Worm (Caenorhabditis elegans) whole organism, L1 larva: ENCODE results near the gene W02B12.13.

Experiments used
- blmp-1 ChIP-seq: fragments of 150-350 bp; optimal IDR thresholded peaks from 2 replicates; lab custom pipeline; 2014; ENCODE audit warnings: missing biosample characterization, missing genetic modification characterization
- ceh-63 ChIP-seq: fragments of 200-800 bp; sonication (Bioruptor generic); optimal IDR thresholded peaks from 2 replicates; lab custom pipeline; 2018; ENCODE audit warnings: mild to moderate bottlenecking, missing genetic modification characterization, missing compliant biosample characterization
- ceh-8 ChIP-seq: fragments of 200-800 bp; sonication (Bioruptor generic); optimal IDR thresholded peaks from 2 replicates; lab custom pipeline; 2018; ENCODE audit warnings: mild to moderate bottlenecking, missing genetic modification characterization, moderate library complexity, missing compliant biosample characterization
- ceh-82 ChIP-seq, 3 experiments: fragments of 150-350 bp in 1 of 3; sonication (generic microtip) in 2 of 3; optimal IDR thresholded peaks; 2 replicates each; lab custom pipeline; 2014 to 2017; ENCODE audit warnings: missing biosample characterization in 3 of 3, missing genetic modification characterization in 3 of 3
- ces-1 ChIP-seq: fragments of 150-350 bp; optimal IDR thresholded peaks from 2 replicates; lab custom pipeline; 2014; ENCODE audit warnings: missing biosample characterization, missing genetic modification reagents, missing genetic modification characterization
- dsc-1 ChIP-seq: sonication (generic microtip); optimal IDR thresholded peaks from 2 replicates; lab custom pipeline; 2016; ENCODE audit warnings: mild to moderate bottlenecking, missing genetic modification characterization, missing compliant biosample characterization
- egl-27 ChIP-seq, 2 experiments: fragments of 150-350 bp in 1 of 2; sonication (generic microtip); optimal IDR thresholded peaks; 3 replicates each; lab custom pipeline; 2017 to 2018; ENCODE audit warnings: missing biosample characterization in 2 of 2, missing genetic modification characterization in 2 of 2, missing genetic modification reagents in 2 of 2
- elt-2 ChIP-seq: sonication (generic microtip); optimal IDR thresholded peaks from 2 replicates; lab custom pipeline; 2016; ENCODE audit warnings: missing genetic modification characterization, mild to moderate bottlenecking, inconsistent platforms, missing compliant biosample characterization, missing genetic modification reagents
- elt-3 ChIP-seq, 6 experiments: fragments of 150-350 bp in 1 of 6; sonication (generic microtip); optimal IDR thresholded peaks; 2 replicates each; lab custom pipeline; 2017 to 2018; ENCODE audit warnings: missing biosample characterization in 6 of 6, missing genetic modification characterization in 6 of 6, inconsistent platforms in 1 of 6
- ets-5 ChIP-seq: fragments of 200-800 bp; sonication (Bioruptor generic); IDR thresholded peaks from 2 replicates; pipeline ENCODE4 v1.3.6; 2022; ENCODE audit warnings: missing genetic modification characterization, missing compliant biosample characterization
- fkh-10 ChIP-seq: sonication (generic microtip); optimal IDR thresholded peaks from 2 replicates; lab custom pipeline; 2017; ENCODE audit warnings: missing biosample characterization, missing genetic modification reagents, missing genetic modification characterization
- fos-1 ChIP-seq: fragments of 150-350 bp; optimal IDR thresholded peaks from 2 replicates; lab custom pipeline; 2014; ENCODE audit warnings: missing biosample characterization, missing genetic modification characterization
- hlh-4 ChIP-seq: sonication (generic microtip); optimal IDR thresholded peaks from 2 replicates; lab custom pipeline; 2016; ENCODE audit warnings: mild to moderate bottlenecking, missing genetic modification characterization, missing compliant biosample characterization
- hpl-2 ChIP-seq: fragments of 150-350 bp; optimal IDR thresholded peaks from 2 replicates; lab custom pipeline; 2014; ENCODE audit warnings: missing biosample characterization, missing genetic modification reagents, missing genetic modification characterization
- irx-1 ChIP-seq: sonication (generic microtip); optimal IDR thresholded peaks from 2 replicates; lab custom pipeline; 2016; ENCODE audit warnings: missing genetic modification characterization, missing compliant biosample characterization
- lin-13 ChIP-seq: fragments of 150-350 bp; optimal IDR thresholded peaks from 2 replicates; lab custom pipeline; 2014; ENCODE audit warnings: missing biosample characterization, missing genetic modification reagents, missing genetic modification characterization
- lin-14 ChIP-seq: fragments of 200-800 bp; sonication (Bioruptor generic); optimal IDR thresholded peaks from 2 replicates; lab custom pipeline; 2018; ENCODE audit warnings: mild to moderate bottlenecking, missing genetic modification characterization, moderate library complexity, missing compliant biosample characterization
- lin-15B ChIP-seq: fragments of 150-350 bp; sonication (generic microtip); optimal IDR thresholded peaks from 3 replicates; lab custom pipeline; 2014; ENCODE audit warnings: missing biosample characterization, missing genetic modification characterization
- lin-35 ChIP-seq, 2 experiments: fragments of 150-350 bp; optimal IDR thresholded peaks; 2 replicates each; lab custom pipeline; 2014; ENCODE audit warnings: missing biosample characterization in 2 of 2, missing genetic modification characterization in 2 of 2, missing genetic modification reagents in 2 of 2
- lir-3 ChIP-seq: sonication (generic microtip); optimal IDR thresholded peaks from 2 replicates; lab custom pipeline; 2016; ENCODE audit warnings: mild to moderate bottlenecking, missing genetic modification characterization, moderate library complexity, missing compliant biosample characterization; ENCODE audit not compliant: poor library complexity
- mdl-1 ChIP-seq, 2 experiments: fragments of 150-350 bp; optimal IDR thresholded peaks; 2 replicates each; lab custom pipeline; 2014 to 2017; ENCODE audit warnings: missing biosample characterization in 2 of 2, missing genetic modification characterization in 2 of 2, inconsistent platforms in 1 of 2
- mef-2 ChIP-seq: fragments of 150-350 bp; optimal IDR thresholded peaks from 2 replicates; lab custom pipeline; 2014; ENCODE audit warnings: missing biosample characterization, missing genetic modification characterization
- mep-1 ChIP-seq: fragments of 150-350 bp; optimal IDR thresholded peaks from 2 replicates; lab custom pipeline; 2014; ENCODE audit warnings: missing biosample characterization, missing genetic modification characterization
- nhr-11 ChIP-seq: fragments of 150-350 bp; optimal IDR thresholded peaks from 2 replicates; lab custom pipeline; 2014; ENCODE audit warnings: missing biosample characterization, missing genetic modification characterization
- nhr-19 ChIP-seq: fragments of 200-800 bp; sonication (Bioruptor generic); conservative IDR thresholded peaks from 2 replicates; pipeline ENCODE4 v1.3.6; 2022; ENCODE audit warnings: missing genetic modification characterization, missing compliant biosample characterization
- nhr-71 ChIP-seq: sonication (generic microtip); optimal IDR thresholded peaks from 2 replicates; lab custom pipeline; 2016; ENCODE audit warnings: mild to moderate bottlenecking, missing genetic modification characterization, moderate library complexity, missing compliant biosample characterization
- nhr-85 ChIP-seq: sonication (generic microtip); peaks from one replicate; lab custom pipeline; 2016; ENCODE audit warnings: missing genetic modification characterization, inconsistent platforms, missing compliant biosample characterization
- skn-1 ChIP-seq: fragments of 150-350 bp; optimal IDR thresholded peaks from 2 replicates; lab custom pipeline; 2014; ENCODE audit warnings: missing biosample characterization, missing genetic modification characterization
- snpc-4 ChIP-seq: fragments of 150-350 bp; optimal IDR thresholded peaks from 2 replicates; lab custom pipeline; 2014; ENCODE audit warnings: missing biosample characterization, missing genetic modification characterization
- snu-23 ChIP-seq: sonication (generic microtip); optimal IDR thresholded peaks from 2 replicates; lab custom pipeline; 2016; ENCODE audit warnings: missing genetic modification characterization, missing compliant biosample characterization
- swsn-7 ChIP-seq: sonication (generic microtip); optimal IDR thresholded peaks from 2 replicates; lab custom pipeline; 2016; ENCODE audit warnings: missing genetic modification characterization, missing compliant biosample characterization
- unc-130 ChIP-seq: fragments of 150-350 bp; optimal IDR thresholded peaks from 2 replicates; lab custom pipeline; 2017; ENCODE audit warnings: missing biosample characterization, missing genetic modification characterization, inconsistent platforms
- unc-30 ChIP-seq: sonication (generic microtip); optimal IDR thresholded peaks from 2 replicates; lab custom pipeline; 2017; ENCODE audit warnings: missing biosample characterization, missing genetic modification characterization
- unc-86 ChIP-seq: sonication (generic microtip); optimal IDR thresholded peaks from 2 replicates; lab custom pipeline; 2016; ENCODE audit warnings: missing genetic modification characterization, missing compliant biosample characterization
- vab-15 ChIP-seq: sonication (generic microtip); optimal IDR thresholded peaks from 2 replicates; lab custom pipeline; 2017; ENCODE audit warnings: missing genotype, mild to moderate bottlenecking, missing genetic modification characterization, missing compliant biosample characterization

W02B12.13 gene

ce11 chrII:11444973-11445372 is at the start of gene W02B12.13:
TSS of gene W02B12.13 (plus strand) at chrII:11445273.
- TF ChIP-seq egl-27 (tag; optimal IDR thresholded peaks at IDR 0.05; lab: Kevin White, UChicago) (no peak), fkh-10 (no peak), skn-1 (tag; lab: Kevin White, UChicago) (no peak)
- TF ChIP-seq, all 84 proteins: peak for 0

DNA sequence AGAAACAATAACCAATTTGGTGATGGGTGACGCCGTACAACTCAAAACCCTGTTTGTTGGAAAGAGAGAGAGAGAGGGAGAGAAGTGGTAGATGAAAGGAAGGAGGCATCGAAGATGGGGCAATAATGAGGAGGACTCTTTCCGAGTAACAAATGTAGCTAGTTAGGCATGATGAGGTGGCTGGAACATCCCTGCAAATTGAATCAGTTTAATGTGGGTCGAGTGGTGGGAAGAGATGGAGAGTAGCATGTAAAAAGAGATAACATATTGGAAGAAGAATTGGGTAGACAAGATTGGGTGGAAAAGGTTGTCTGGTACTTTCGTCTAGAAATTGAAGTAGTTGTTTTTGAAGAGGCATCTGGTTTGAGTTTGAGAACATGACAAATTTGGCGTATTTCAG is 48.9 kb upstream of the W02B12.13 start:
- no peak for TF ChIP-seq mdl-1 (tag; optimal IDR thresholded peaks at IDR 0.05; lab: Kevin White, UChicago)
- TF ChIP-seq nhr-85 (tag; lab: Kevin White, UChicago) = peak; percentile 47
- no peak for TF ChIP-seq egl-27 (tag; optimal IDR thresholded peaks at IDR 0.05; lab: Kevin White, UChicago)
- TF ChIP-seq nhr-19 (GFP tag; lab: Robert Waterston, UW) = no peak
- no peak for TF ChIP-seq unc-130 (tag; lab: Kevin White, UChicago)
- TF ChIP-seq fos-1 (tag; lab: Kevin White, UChicago) = no peak
- no peak for TF ChIP-seq hpl-2 (GFP tag; lab: Kevin White, UChicago)

- TF ChIP-seq ceh-8 (GFP tag; lab: Kevin White, UChicago) (peak; percentile 8), lin-15B (no peak), ceh-82 (tag; optimal IDR thresholded peaks at IDR 0.05; lab: Kevin White, UChicago) (no peak)
- TF ChIP-seq, all 84 proteins: peak for 1
These were observed 46.3 kb upstream of the W02B12.13 start for ce11 chrII:11398787-11399186.

DNA sequence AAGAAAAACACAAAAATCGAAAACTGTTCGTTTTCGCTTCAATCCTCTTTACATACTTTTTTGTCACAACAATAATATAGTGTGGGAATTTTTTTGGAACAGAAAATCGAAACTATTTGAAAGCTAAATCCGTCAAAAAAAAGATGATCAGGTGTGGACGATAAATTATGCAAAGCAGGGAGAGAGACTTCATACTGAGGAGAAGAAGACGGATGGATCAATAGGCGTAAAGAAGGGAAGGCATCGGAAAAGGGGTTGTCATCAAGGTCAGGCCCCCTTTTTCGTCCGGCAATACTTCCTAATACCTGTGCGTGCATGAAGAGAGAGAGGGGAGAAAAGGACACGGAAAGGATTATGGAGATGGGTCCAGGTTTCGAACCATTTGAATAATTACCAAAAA is 44.7 kb upstream of the W02B12.13 start:
- TF ChIP-seq dsc-1 = no peak
- TF ChIP-seq lin-14 (GFP tag; lab: Kevin White, UChicago) = peak; percentile 33
- peak; percentile 14 for TF ChIP-seq snu-23
- no peak for TF ChIP-seq vab-15 (tag; lab: Kevin White, UChicago)
- peak; percentile 52 for TF ChIP-seq blmp-1 (tag; lab: Kevin White, UChicago)
- TF ChIP-seq mep-1 (tag; lab: Kevin White, UChicago) = peak; percentile 55

- TF ChIP-seq lir-3 = no peak
- TF ChIP-seq lin-14 (GFP tag; lab: Kevin White, UChicago) = peak; percentile 22
- TF ChIP-seq hlh-4 (tag; lab: Kevin White, UChicago) = no peak
- TF ChIP-seq nhr-71 (tag; lab: Kevin White, UChicago) = no peak
- no peak for TF ChIP-seq swsn-7 (tag; lab: Kevin White, UChicago)
These were observed 35.4 kb upstream of the W02B12.13 start, which contains the start of gene C05D12.7 for ce11 chrII:11409678-11410133. TSS of gene C05D12.7 (plus strand) at chrII:11410083.

ce11 chrII:11415672-11416071 is 29.4 kb upstream of the W02B12.13 start, which contains the start of gene C05D12.1:
TSS of gene C05D12.1 (minus strand) at chrII:11415772.
- TF ChIP-seq hpl-2 (GFP tag; lab: Kevin White, UChicago) (no peak), mdl-1 (tag; optimal IDR thresholded peaks at IDR 0.05; lab: Kevin White, UChicago) (no peak), ces-1 (GFP tag; lab: Kevin White, UChicago) (no peak), nhr-11 (tag; lab: Kevin White, UChicago) (no peak), blmp-1 (tag; lab: Kevin White, UChicago) (peak; percentile 33), mef-2 (no peak), ets-5 (GFP tag; lab: Robert Waterston, UW) (no peak)

DNA sequence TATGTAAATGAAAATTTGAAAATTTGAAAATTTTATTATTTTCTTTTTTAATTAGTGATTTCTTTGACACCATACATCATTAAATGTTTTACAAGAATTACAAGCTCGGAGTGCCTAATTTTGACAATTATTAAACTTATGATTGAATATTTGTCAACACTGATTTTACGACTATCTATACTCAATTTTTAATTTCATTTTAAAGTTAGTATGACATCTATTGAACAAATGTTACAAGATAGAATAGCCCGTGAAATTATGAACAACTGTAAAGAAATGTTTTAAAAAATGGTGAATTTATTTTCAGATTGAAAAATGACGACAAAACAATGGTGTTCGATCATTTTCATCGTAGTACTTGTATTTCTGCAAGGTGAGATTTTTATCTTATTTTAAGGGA is 27.1 kb upstream of the W02B12.13 start, which contains the start of gene C05D12.2:
C05D12.2 (plus strand) TSS at position 301 of the 400 bp plus-strand sequence.
- TF ChIP-seq lin-13 (no peak), lin-15B (no peak), lin-35 (GFP tag; optimal IDR thresholded peaks at IDR 0.05; lab: Kevin White, UChicago) (no peak), unc-130 (tag; lab: Kevin White, UChicago) (no peak), elt-2 (tag; lab: Kevin White, UChicago) (no peak), elt-3 (tag; optimal IDR thresholded peaks at IDR 0.05; lab: Kevin White, UChicago) (no peak), mep-1 (tag; lab: Kevin White, UChicago) (no peak), irx-1 (no peak), mef-2 (no peak), lir-3 (no peak), unc-86 (tag; lab: Kevin White, UChicago) (no peak), ceh-63 (GFP tag; lab: Kevin White, UChicago) (no peak), snpc-4 (tag; lab: Kevin White, UChicago) (no peak), nhr-19 (GFP tag; lab: Robert Waterston, UW) (no peak), unc-30 (no peak)
